Worm (Caenorhabditis elegans): ENCODE data around the gene EEED8.18.

ce11 chrII:5453547-5453946, 41.1 kb upstream of the EEED8.18 start, which contains the start of gene dhs-5:
- TF ChIP-seq him-1 (tag; optimal IDR thresholded peaks at IDR 0.05) (no peak), W03F9.2 (tag; optimal IDR thresholded peaks at IDR 0.05) (no peak), dao-5 (tag; optimal IDR thresholded peaks at IDR 0.05) (no peak)

Data from whole organism, L4/young adult.